Fruit fly (Drosophila melanogaster) whole organism, embryonic: ENCODE results near the gene CG32811.

Experiments
- C15 ChIP-seq: fragments of 200-800 bp; sonication (Bioruptor generic); IDR thresholded peaks from 3 replicates; pipeline ENCODE4 v1.3.6; 2022; ENCODE audit warnings: missing biosample characterization, missing genetic modification characterization
- CG10274 ChIP-seq: fragments of 200-800 bp; sonication (Bioruptor generic); optimal IDR thresholded peaks from 3 replicates; lab custom pipeline; 2017; ENCODE audit warnings: missing biosample characterization, mild to moderate bottlenecking, missing genetic modification characterization
- CG11247 ChIP-seq: fragments of 200-800 bp; sonication (Bioruptor generic); IDR thresholded peaks from 2 replicates; pipeline ENCODE4 v1.3.6; 2022; ENCODE audit warnings: missing biosample characterization, missing genetic modification characterization
- CG11696 ChIP-seq: fragments of 200-800 bp; sonication (Bioruptor generic); IDR thresholded peaks from 2 replicates; pipeline ENCODE4 v1.3.6; 2022; ENCODE audit warnings: missing biosample characterization, missing genetic modification characterization
- CG12391 ChIP-seq: fragments of 200-800 bp; sonication (Bioruptor generic); optimal IDR thresholded peaks from 3 replicates; lab custom pipeline; 2018; ENCODE audit warnings: missing biosample characterization, mild to moderate bottlenecking, missing genetic modification characterization, moderate library complexity
- CG12659 ChIP-seq: fragments of 200-800 bp; sonication (Bioruptor generic); optimal IDR thresholded peaks from 3 replicates; lab custom pipeline; 2017; ENCODE audit warnings: mild to moderate bottlenecking, missing biosample characterization, missing genetic modification reagents, missing genetic modification characterization
- CG13775 ChIP-seq: fragments of 200-800 bp; sonication (Bioruptor generic); optimal IDR thresholded peaks from 3 replicates; lab custom pipeline; 2017; ENCODE audit warnings: missing biosample characterization, mild to moderate bottlenecking, missing genetic modification characterization
- CG17359 ChIP-seq: fragments of 200-800 bp; sonication (Bioruptor generic); optimal IDR thresholded peaks from 3 replicates; lab custom pipeline; 2018; ENCODE audit warnings: missing biosample characterization, mild to moderate bottlenecking, missing genetic modification characterization, moderate library complexity
- CG17385 ChIP-seq: fragments of 200-800 bp; sonication (Bioruptor generic); optimal IDR thresholded peaks from 3 replicates; lab custom pipeline; 2018; ENCODE audit warnings: missing biosample characterization, mild to moderate bottlenecking, missing genetic modification characterization
- CG17612 ChIP-seq: fragments of 200-800 bp; sonication (Bioruptor generic); IDR thresholded peaks from 2 replicates; pipeline ENCODE4 v1.3.6; 2022; ENCODE audit warnings: missing biosample characterization, missing genetic modification characterization
- CG1792 ChIP-seq: fragments of 200-800 bp; sonication (Bioruptor generic); optimal IDR thresholded peaks from 2 replicates; lab custom pipeline; 2016; ENCODE audit warnings: missing biosample characterization, missing genetic modification characterization
- CG1832 ChIP-seq: fragments of 200-800 bp; sonication (Bioruptor generic); optimal IDR thresholded peaks from 2 replicates; lab custom pipeline; 2017; ENCODE audit warnings: missing biosample characterization, mild to moderate bottlenecking, missing genetic modification characterization, inconsistent platforms
- CG18619 ChIP-seq: fragments of 200-800 bp; sonication (Bioruptor generic); optimal IDR thresholded peaks from 3 replicates; lab custom pipeline; 2017; ENCODE audit warnings: missing biosample characterization, mild to moderate bottlenecking, missing genetic modification characterization
- CG30403 ChIP-seq: fragments of 200-800 bp; sonication (Bioruptor generic); optimal IDR thresholded peaks from 3 replicates; lab custom pipeline; 2016; ENCODE audit warnings: missing biosample characterization, missing genetic modification characterization
- CG3065 ChIP-seq: fragments of 200-800 bp; sonication (Bioruptor generic); optimal IDR thresholded peaks from 2 replicates; lab custom pipeline; 2016; ENCODE audit warnings: missing biosample characterization, missing genetic modification characterization
- CG3838 ChIP-seq: fragments of 200-800 bp; sonication (Bioruptor generic); optimal IDR thresholded peaks from 3 replicates; lab custom pipeline; 2016; ENCODE audit warnings: missing biosample characterization, missing genetic modification characterization
- CG4404 ChIP-seq: fragments of 200-800 bp; sonication (Bioruptor generic); IDR thresholded peaks from 2 replicates; pipeline ENCODE4 v1.3.6; 2022; ENCODE audit warnings: missing biosample characterization, missing genetic modification characterization
- CG4424 ChIP-seq: fragments of 200-800 bp; sonication (Bioruptor generic); optimal IDR thresholded peaks from 3 replicates; lab custom pipeline; 2016; ENCODE audit warnings: missing biosample characterization, missing genetic modification characterization
- CG4854 ChIP-seq: fragments of 200-800 bp; sonication (Bioruptor generic); optimal IDR thresholded peaks from 2 replicates; lab custom pipeline; 2016; ENCODE audit warnings: missing biosample characterization, missing genetic modification characterization, inconsistent platforms
- CG6689 ChIP-seq: fragments of 200-800 bp; sonication (Bioruptor generic); IDR thresholded peaks from 2 replicates; pipeline ENCODE4 v1.3.6; 2022; ENCODE audit warnings: missing biosample characterization, missing genetic modification characterization
- CG6813 ChIP-seq: fragments of 200-800 bp; sonication (Bioruptor generic); optimal IDR thresholded peaks from 2 replicates; lab custom pipeline; 2017; ENCODE audit warnings: missing biosample characterization, missing genetic modification characterization, mild to moderate bottlenecking, moderate library complexity, missing genetic modification reagents
- CG7987 ChIP-seq: fragments of 200-800 bp; sonication (Bioruptor generic); optimal IDR thresholded peaks from 2 replicates; lab custom pipeline; 2018; ENCODE audit warnings: missing biosample characterization, mild to moderate bottlenecking, missing genetic modification characterization, moderate library complexity
- CG9727 ChIP-seq: fragments of 200-800 bp; sonication (Bioruptor generic); optimal IDR thresholded peaks from 3 replicates; lab custom pipeline; 2017; ENCODE audit warnings: missing biosample characterization, mild to moderate bottlenecking, missing genetic modification characterization
- CG9817 ChIP-seq: fragments of 200-800 bp; sonication (Bioruptor generic); optimal IDR thresholded peaks from 2 replicates; lab custom pipeline; 2018; ENCODE audit warnings: missing biosample characterization, mild to moderate bottlenecking, missing genetic modification characterization, moderate library complexity
- CoRest ChIP-seq: fragments of 200-800 bp; sonication (Bioruptor generic); optimal IDR thresholded peaks from 3 replicates; lab custom pipeline; 2018; ENCODE audit warnings: missing biosample characterization, mild to moderate bottlenecking, missing genetic modification characterization, moderate library complexity
- D ChIP-seq, 2 experiments: fragments of 200-800 bp in 1 of 2; fragments of >200 bp in 1 of 2; sonication (Bioruptor generic) in 1 of 2; optimal IDR thresholded peaks; 2 replicates in 1 of 2; 3 replicates in 1 of 2; lab custom pipeline; 2017; ENCODE audit warnings: mild to moderate bottlenecking in 1 of 2, missing biosample characterization in 1 of 2, missing genetic modification characterization in 1 of 2, missing genetic modification reagents in 1 of 2
- Dek ChIP-seq: fragments of 200-800 bp; sonication (Bioruptor generic); optimal IDR thresholded peaks from 3 replicates; lab custom pipeline; 2019; ENCODE audit warnings: missing biosample characterization, mild to moderate bottlenecking, missing genetic modification characterization, moderate library complexity
- Eip74EF ChIP-seq, 2 experiments: fragments of 200-800 bp in 1 of 2; fragments of >200 bp in 1 of 2; sonication (Bioruptor generic) in 1 of 2; optimal IDR thresholded peaks; 2 replicates each; lab custom pipeline; 2017 to 2019; ENCODE audit warnings: missing biosample characterization in 2 of 2, missing genetic modification characterization in 2 of 2, mild to moderate bottlenecking in 1 of 2, moderate library complexity in 1 of 2
- Fer3 ChIP-seq: fragments of 200-800 bp; sonication (Bioruptor generic); optimal IDR thresholded peaks from 2 replicates; lab custom pipeline; 2018; ENCODE audit warnings: missing biosample characterization, mild to moderate bottlenecking, missing genetic modification characterization, moderate library complexity
- Gug ChIP-seq: fragments of 200-800 bp; sonication (Bioruptor generic); IDR thresholded peaks from 4 replicates; pipeline ENCODE4 v1.3.6; 2022; ENCODE audit warnings: missing biosample characterization, missing genetic modification characterization
- Hand ChIP-seq: fragments of 200-800 bp; sonication (Bioruptor generic); optimal IDR thresholded peaks from 2 replicates; lab custom pipeline; 2017; ENCODE audit warnings: mild to moderate bottlenecking, missing biosample characterization, missing genetic modification reagents, missing genetic modification characterization
- Lpt ChIP-seq: fragments of >200 bp; optimal IDR thresholded peaks from 2 replicates; lab custom pipeline; 2018; ENCODE audit warnings: missing biosample characterization, missing genetic modification characterization
- Meics ChIP-seq: fragments of 200-800 bp; sonication (Bioruptor generic); optimal IDR thresholded peaks from 2 replicates; lab custom pipeline; 2017; ENCODE audit warnings: missing biosample characterization, mild to moderate bottlenecking, missing genetic modification characterization
- NFAT ChIP-seq: fragments of 200-800 bp; sonication (Bioruptor generic); IDR thresholded peaks from 2 replicates; pipeline ENCODE4 v1.3.6; 2022; ENCODE audit warnings: missing biosample characterization, missing genetic modification characterization
- Nf-YC ChIP-seq: fragments of 200-800 bp; optimal IDR thresholded peaks from 3 replicates; lab custom pipeline; 2019; ENCODE audit warnings: missing biosample characterization, mild to moderate bottlenecking, missing genetic modification characterization, moderate library complexity
- Side ChIP-seq: fragments of 200-800 bp; sonication (Bioruptor generic); optimal IDR thresholded peaks from 2 replicates; lab custom pipeline; 2016; ENCODE audit warnings: missing biosample characterization, missing genetic modification characterization
- az2 ChIP-seq: fragments of 200-800 bp; sonication (Bioruptor generic); optimal IDR thresholded peaks from 3 replicates; lab custom pipeline; 2016; ENCODE audit warnings: missing biosample characterization, missing genetic modification characterization
- cato ChIP-seq: fragments of 200-800 bp; sonication (Bioruptor generic); optimal IDR thresholded peaks from 2 replicates; lab custom pipeline; 2016; ENCODE audit warnings: missing biosample characterization, missing genetic modification characterization, borderline replicate concordance
- cwo ChIP-seq: fragments of 200-800 bp; sonication (Bioruptor generic); optimal IDR thresholded peaks from 3 replicates; lab custom pipeline; 2017; ENCODE audit warnings: missing biosample characterization, missing genetic modification characterization, mild to moderate bottlenecking, moderate library complexity, missing genetic modification reagents
- danr ChIP-seq: fragments of 200-800 bp; sonication (Bioruptor generic); IDR thresholded peaks from 2 replicates; pipeline ENCODE4 v1.3.6; 2022; ENCODE audit warnings: missing biosample characterization, missing genetic modification characterization
- dmrt99B ChIP-seq: fragments of 200-800 bp; sonication (Bioruptor generic); optimal IDR thresholded peaks from 2 replicates; lab custom pipeline; 2018; ENCODE audit warnings: missing biosample characterization, mild to moderate bottlenecking, missing genetic modification characterization, moderate library complexity
- eve ChIP-seq, 2 experiments: fragments of >200 bp; optimal IDR thresholded peaks; 2 replicates each; lab custom pipeline; 2017; ENCODE audit warnings: missing biosample characterization in 2 of 2, missing genetic modification characterization in 2 of 2
- ind ChIP-seq: fragments of 200-800 bp; sonication (Bioruptor generic); optimal IDR thresholded peaks from 3 replicates; lab custom pipeline; 2016; ENCODE audit warnings: missing biosample characterization, missing genetic modification characterization
- luna ChIP-seq: fragments of 200-800 bp; sonication (Bioruptor generic); optimal IDR thresholded peaks from 2 replicates; lab custom pipeline; 2016; ENCODE audit warnings: missing biosample characterization, missing genetic modification characterization
- nmo ChIP-seq: fragments of 200-800 bp; sonication (Bioruptor generic); optimal IDR thresholded peaks from 2 replicates; lab custom pipeline; 2018; ENCODE audit warnings: missing biosample characterization, mild to moderate bottlenecking, missing genetic modification characterization, moderate library complexity
- p53 ChIP-seq: fragments of 200-800 bp; sonication (Bioruptor generic); optimal IDR thresholded peaks from 2 replicates; lab custom pipeline; 2016; ENCODE audit warnings: missing biosample characterization, missing genetic modification characterization
- pho ChIP-seq: fragments of 200-800 bp; sonication (Bioruptor generic); optimal IDR thresholded peaks from 2 replicates; lab custom pipeline; 2016; ENCODE audit warnings: missing biosample characterization, missing genetic modification characterization
- sc ChIP-seq, 3 experiments: fragments of >200 bp in 2 of 3; fragments of 200-800 bp in 1 of 3; sonication (Bioruptor generic) in 1 of 3; optimal IDR thresholded peaks; 2 replicates in 2 of 3; 3 replicates in 1 of 3; lab custom pipeline; 2017; ENCODE audit warnings: mild to moderate bottlenecking in 1 of 3, missing biosample characterization in 1 of 3, missing genetic modification characterization in 1 of 3, missing genetic modification reagents in 1 of 3
- wek ChIP-seq: fragments of 200-800 bp; sonication (Bioruptor generic); optimal IDR thresholded peaks from 3 replicates; lab custom pipeline; 2018; ENCODE audit warnings: missing biosample characterization, mild to moderate bottlenecking, missing genetic modification characterization, moderate library complexity

CG32811 gene

DNA sequence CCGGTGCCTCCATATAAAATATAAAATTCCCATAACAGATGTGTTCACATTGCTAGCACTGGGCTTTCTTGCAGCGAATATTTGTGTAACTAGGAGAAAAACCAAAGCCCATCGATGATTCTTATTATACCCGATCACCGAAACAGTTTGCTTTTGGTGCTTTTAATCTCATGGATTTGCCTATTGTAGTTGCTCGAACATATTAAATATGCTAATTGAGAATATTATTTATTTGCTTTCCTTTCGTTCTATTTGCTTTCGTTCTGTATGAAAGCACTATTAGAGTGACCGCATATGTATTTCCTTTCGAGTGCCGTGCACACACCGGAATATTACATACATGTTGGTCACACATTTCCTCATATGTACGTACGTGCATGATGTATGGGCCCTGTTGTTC is 27.5 kb downstream of the CG32811 start:
- TF ChIP-seq nmo (GFP tag; lab: Kevin White, UChicago) (peak; percentile 53), CG1832 (GFP tag; lab: Kevin White, UChicago) (no peak), CG3838 (no peak), dmrt99B (tag; lab: Kevin White, UChicago) (peak; percentile 62), cwo (peak; percentile 43), CG4404 (GFP tag; lab: Robert Waterston, UW) (no peak), Lpt (no peak), CG18619 (GFP tag; lab: Kevin White, UChicago) (peak; percentile 31), Hand (GFP tag; lab: Kevin White, UChicago) (peak; percentile 45), eve (GFP tag; optimal IDR thresholded peaks at IDR 0.05; lab: Kevin White, UChicago) (peak in 1 of 2 experiments; percentile 47), CG17612 (GFP tag; lab: Robert Waterston, UW) (no peak), CG6689 (GFP tag; lab: Robert Waterston, UW) (peak; percentile 51; the same call in 1 of the 2 replicates), Dek (tag; lab: Kevin White, UChicago) (peak; percentile 37), ind (GFP tag; lab: Kevin White, UChicago) (peak; percentile 1), sc (optimal IDR thresholded peaks at IDR 0.05; lab: Kevin White, UChicago) (no peak), sc (GFP tag; optimal IDR thresholded peaks at IDR 0.05; lab: Kevin White, UChicago) (no peak), CoRest (peak; percentile 67), wek (GFP tag; lab: Kevin White, UChicago) (no peak), CG6813 (peak; percentile 10), luna (GFP tag; lab: Kevin White, UChicago) (no peak), Gug (GFP tag; lab: Robert Waterston, UW) (0 out of 4 replicates have a peak, but pooled peaks have one; percentile 11), CG17359 (tag; lab: Kevin White, UChicago) (peak; percentile 22), CG11696 (GFP tag; lab: Robert Waterston, UW) (peak; percentile 78), CG1792 (GFP tag; lab: Kevin White, UChicago) (peak; percentile 6), NFAT (GFP tag; lab: Robert Waterston, UW) (peak; percentile 36; the same call in 1 of the 2 replicates), Side (GFP tag; lab: Kevin White, UChicago) (no peak), CG13775 (peak; percentile 49), CG12391 (tag; lab: Kevin White, UChicago) (peak; percentile 38), Nf-YC (tag; lab: Kevin White, UChicago) (peak; percentile 25), CG30403 (GFP tag; lab: Kevin White, UChicago) (peak; percentile 20), D (optimal IDR thresholded peaks at IDR 0.05; lab: Kevin White, UChicago) (no peak), D (GFP tag; optimal IDR thresholded peaks at IDR 0.05; lab: Kevin White, UChicago) (peak; percentile 7), CG10274 (GFP tag; lab: Kevin White, UChicago) (peak; percentile 7), CG9727 (peak; percentile 53), danr (GFP tag; lab: Robert Waterston, UW) (no peak), Eip74EF (GFP tag; optimal IDR thresholded peaks at IDR 0.05; lab: Kevin White, UChicago) (no peak), C15 (GFP tag; lab: Robert Waterston, UW) (no peak), CG4854 (no peak), az2 (GFP tag; lab: Kevin White, UChicago) (no peak), p53 (GFP tag; lab: Kevin White, UChicago) (no peak), CG11247 (no peak), CG12659 (GFP tag; lab: Kevin White, UChicago) (peak; percentile 57), CG4424 (GFP tag; lab: Kevin White, UChicago) (peak; percentile 4), pho (GFP tag; lab: Kevin White, UChicago) (peak; percentile 48), CG17385 (GFP tag; lab: Kevin White, UChicago) (peak; percentile 43), cato (GFP tag; lab: Kevin White, UChicago) (no peak), Fer3 (tag; lab: Kevin White, UChicago) (peak; percentile 58), Meics (GFP tag; lab: Kevin White, UChicago) (peak; percentile 72), CG9817 (tag; lab: Kevin White, UChicago) (peak; percentile 52), CG3065 (no peak), CG7987 (GFP tag; lab: Kevin White, UChicago) (no peak)
